Worm (Caenorhabditis elegans): ENCODE results near the gene flp-13.

The flp-13 gene

DNA sequence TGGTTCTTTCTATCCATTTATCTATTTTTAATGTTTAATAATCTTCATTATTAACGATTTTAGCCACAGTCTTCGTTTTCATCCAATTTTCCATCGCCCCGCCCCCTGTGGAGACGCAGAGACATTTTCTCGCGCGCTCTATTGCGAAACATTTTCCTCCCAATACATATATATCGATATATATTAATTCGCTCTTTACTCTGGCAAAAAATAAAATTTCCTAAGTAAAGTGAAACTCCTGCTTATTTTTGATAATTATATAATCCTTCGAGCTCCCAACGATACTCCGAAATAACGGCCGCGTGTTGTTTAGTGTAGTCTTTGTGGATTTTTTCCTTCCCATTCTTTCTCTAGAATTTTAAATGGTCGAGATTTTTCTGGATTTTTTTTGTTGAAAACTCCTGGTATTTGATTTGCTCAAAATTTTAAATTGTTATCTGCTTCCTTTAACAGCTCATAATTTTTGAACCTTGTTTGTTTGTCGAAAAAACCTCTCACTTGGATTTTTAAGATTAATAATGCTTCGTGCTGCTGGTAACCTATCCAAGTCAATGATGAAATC lies 30.3 kb upstream of the flp-13 start, which contains the start of gene sucg-1:
Gene sucg-1, plus strand, starts transcription at position 512 of the 562 bp plus-strand sequence.
- TF ChIP-seq hif-1 (tag; optimal IDR thresholded peaks at IDR 0.05): no peak
- peak; percentile 82 for TF ChIP-seq T20F7.1 (GFP tag; optimal IDR thresholded peaks at IDR 0.05)
- no peak for TF ChIP-seq Y105C5A.15 (GFP tag; IDR thresholded peaks at IDR 0.05)

DNA sequence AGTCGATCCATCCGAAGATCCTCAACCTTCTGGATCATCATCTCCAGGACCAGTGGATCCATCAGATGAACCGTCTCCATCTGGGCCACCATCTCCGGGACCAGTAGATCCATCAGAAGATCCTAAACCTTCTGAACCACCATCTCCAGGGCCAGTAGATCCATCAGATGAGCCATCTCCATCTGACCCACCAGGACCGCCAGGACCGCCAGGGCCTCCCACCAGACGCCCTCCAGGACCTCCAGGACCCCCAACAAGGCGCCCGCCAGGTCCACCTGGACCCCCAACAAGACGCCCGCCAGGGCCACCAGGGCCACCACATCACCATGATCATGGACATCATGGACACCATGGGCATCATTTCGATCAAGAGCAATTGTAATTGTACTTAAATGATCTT lies 29.0 kb upstream of the flp-13 start:
- TF ChIP-seq saeg-2 (GFP tag; IDR thresholded peaks at IDR 0.05) (0 out of 2 replicates have a peak, but pooled peaks have one; percentile 22), T20F7.1 (GFP tag; optimal IDR thresholded peaks at IDR 0.05) (no peak), aha-1 (tag) (peak; percentile 87), set-16 (GFP tag; IDR thresholded peaks at IDR 0.05) (peak; percentile 95), ctbp-1 (GFP tag; IDR thresholded peaks at IDR 0.05) (no peak), Y48G9A.11 (GFP tag; IDR thresholded peaks at IDR 0.05) (0 out of 2 replicates have a peak, but pooled peaks have one; percentile 21)

DNA sequence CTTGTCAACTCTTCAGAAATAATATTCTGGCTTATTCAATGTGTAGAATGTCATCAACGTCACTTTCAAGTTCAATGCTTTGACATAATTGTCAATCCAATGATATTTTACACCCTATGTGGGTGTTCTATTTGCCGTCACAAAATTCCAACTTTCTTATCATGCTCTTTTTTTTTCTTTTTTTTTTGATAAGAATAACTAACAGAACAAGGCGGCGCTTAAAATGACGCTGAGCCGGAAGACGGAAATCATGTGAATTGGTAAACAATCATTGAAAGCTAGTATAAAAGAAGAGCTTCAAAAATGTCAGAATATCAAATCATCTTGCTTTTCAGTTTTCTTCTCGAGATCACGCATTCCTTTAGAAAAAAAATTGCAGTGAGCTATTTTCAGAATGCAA lies 28.1 kb upstream of the flp-13 start, which contains the start of gene C50F7.5:
Gene C50F7.5, plus strand, starts transcription at position 395 of the 400 bp plus-strand sequence.
- no peak for TF ChIP-seq attf-4 (tag; optimal IDR thresholded peaks at IDR 0.05)
- no peak for TF ChIP-seq tag-97 (GFP tag; IDR thresholded peaks at IDR 0.05)
- peak; percentile 68 for TF ChIP-seq pqm-1 (tag; optimal IDR thresholded peaks at IDR 0.05)
- peak; percentile 40 for TF ChIP-seq dve-1 (tag; optimal IDR thresholded peaks at IDR 0.05; ENCODE audit: insufficient read depth)

DNA sequence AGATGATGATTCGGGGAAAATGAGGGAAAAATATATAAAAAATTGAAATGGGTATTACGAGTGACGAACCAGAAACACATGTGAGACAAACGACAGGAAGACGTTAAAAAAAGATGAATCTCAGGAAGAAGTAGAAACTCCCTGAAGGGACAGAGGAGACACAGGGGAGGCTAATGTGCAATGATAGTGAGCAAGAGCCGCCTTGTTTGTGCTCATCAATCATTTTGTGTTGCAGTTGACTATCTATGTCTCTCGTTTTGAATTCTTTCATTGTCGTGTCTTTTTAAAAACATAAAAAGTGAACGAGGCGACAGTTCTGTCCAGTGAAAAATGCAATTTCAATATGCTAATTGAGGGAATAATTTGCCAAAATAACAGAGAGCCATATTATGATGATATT lies 26.7 kb upstream of the flp-13 start:
- TF ChIP-seq aha-1 (tag) (peak; percentile 69), unc-62 (GFP tag; optimal IDR thresholded peaks at IDR 0.05 in 1 of 2) (peak in 1 of 2 experiments; percentile 14), unc-62 (tag; optimal IDR thresholded peaks at IDR 0.05) (no peak), nhr-77 (tag; optimal IDR thresholded peaks at IDR 0.05) (no peak), nhr-76 (tag; optimal IDR thresholded peaks at IDR 0.05) (no peak)

DNA sequence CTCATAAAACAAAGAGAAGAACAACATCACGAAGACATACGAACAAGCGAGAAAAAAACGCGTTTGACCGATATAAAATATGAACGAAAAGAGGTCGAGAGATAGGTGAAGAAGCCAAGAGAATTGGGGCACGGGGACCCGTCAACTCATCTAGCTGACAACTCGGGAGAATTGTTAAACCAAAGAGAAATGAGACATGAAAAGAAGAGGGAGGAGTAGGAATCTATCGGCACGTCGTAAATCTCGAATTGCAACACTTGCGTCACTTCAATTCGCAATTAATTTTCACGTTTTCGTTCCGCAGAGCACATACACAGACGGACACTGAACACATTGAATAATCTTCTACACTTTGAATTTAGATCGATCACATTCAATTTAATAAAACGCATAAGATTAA lies 25.3 kb upstream of the flp-13 start:
- TF ChIP-seq daf-8 (GFP tag; IDR thresholded peaks at IDR 0.05) (no peak), unc-62 (GFP tag; optimal IDR thresholded peaks at IDR 0.05 in 1 of 2) (peak in 1 of 2 experiments; percentile 7), unc-62 (tag; optimal IDR thresholded peaks at IDR 0.05) (no peak)

DNA sequence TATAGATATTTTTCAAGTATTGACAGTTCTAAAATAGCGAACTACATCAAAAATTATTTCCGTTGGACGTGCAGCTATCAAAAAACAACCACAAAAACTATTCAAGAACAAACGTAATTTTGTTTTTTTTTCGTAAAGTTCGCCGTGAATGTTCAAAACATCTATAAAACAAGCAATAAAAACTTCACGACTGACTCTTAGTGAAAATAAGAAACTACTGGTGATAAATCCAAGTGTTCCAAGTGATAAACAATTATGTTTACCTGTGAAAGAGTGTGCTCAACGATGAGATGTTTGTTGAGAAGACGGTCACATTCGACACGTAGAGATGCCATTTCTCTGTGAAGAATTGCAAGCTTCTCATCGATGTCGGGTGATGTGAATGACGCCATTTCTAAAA lies 24.6 kb upstream of the flp-13 start, which contains the start of gene C50F7.6:
Gene C50F7.6, minus strand, starts transcription at position 394 of the 400 bp plus-strand sequence.
- no peak for TF ChIP-seq egl-43 (GFP tag; IDR thresholded peaks at IDR 0.05)
- peak in 1 of 2 experiments; percentile 78 for TF ChIP-seq daf-16 (GFP tag; optimal IDR thresholded peaks at IDR 0.05)
- TF ChIP-seq daf-16 (tag; optimal IDR thresholded peaks at IDR 0.05): no peak
- TF ChIP-seq T20F7.1 (GFP tag; optimal IDR thresholded peaks at IDR 0.05): no peak

DNA sequence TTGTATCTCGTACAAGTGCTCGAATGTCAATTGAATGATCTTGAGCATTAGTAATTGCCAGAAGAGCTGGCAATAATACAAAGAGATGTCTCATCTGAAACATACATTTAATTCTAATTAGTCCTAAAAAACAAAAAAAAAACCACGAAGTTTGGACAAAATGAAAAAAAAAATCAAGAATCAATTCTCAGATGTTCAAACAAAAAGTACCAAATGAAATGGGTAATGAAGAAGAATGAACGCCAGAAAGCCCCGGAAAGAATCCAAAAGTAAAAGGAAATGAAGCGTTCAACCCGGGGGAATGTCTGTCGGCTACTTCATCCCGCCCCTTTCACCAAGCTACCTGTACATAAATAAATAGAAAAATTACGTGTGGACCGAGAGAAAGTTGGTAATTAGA lies 19.7 kb upstream of the flp-13 start, which contains the start of gene F33D4.6:
Gene F33D4.6, minus strand, starts transcription at position 101 of the 400 bp plus-strand sequence.
- TF ChIP-seq daf-12 (tag; optimal IDR thresholded peaks at IDR 0.05) (no peak), nhr-28 (tag; optimal IDR thresholded peaks at IDR 0.05) (no peak), T20F7.1 (GFP tag; optimal IDR thresholded peaks at IDR 0.05) (no peak), ctbp-1 (GFP tag; IDR thresholded peaks at IDR 0.05) (no peak), nhr-11 (tag; optimal IDR thresholded peaks at IDR 0.05) (no peak), F44E2.7 (GFP tag; IDR thresholded peaks at IDR 0.05) (no peak), spr-1 (tag; optimal IDR thresholded peaks at IDR 0.05) (no peak), mdl-1 (tag; optimal IDR thresholded peaks at IDR 0.05) (no peak), lin-38 (GFP tag; IDR thresholded peaks at IDR 0.05) (no peak), ceh-32 (tag; optimal IDR thresholded peaks at IDR 0.05; ENCODE audit: poor library complexity) (no peak), F49E8.2 (tag; optimal IDR thresholded peaks at IDR 0.05; ENCODE audit: borderline replicate concordance) (no peak)
